Fruit fly (Drosophila melanogaster): Measurements from ENCODE around the gene mbc.

DNA sequence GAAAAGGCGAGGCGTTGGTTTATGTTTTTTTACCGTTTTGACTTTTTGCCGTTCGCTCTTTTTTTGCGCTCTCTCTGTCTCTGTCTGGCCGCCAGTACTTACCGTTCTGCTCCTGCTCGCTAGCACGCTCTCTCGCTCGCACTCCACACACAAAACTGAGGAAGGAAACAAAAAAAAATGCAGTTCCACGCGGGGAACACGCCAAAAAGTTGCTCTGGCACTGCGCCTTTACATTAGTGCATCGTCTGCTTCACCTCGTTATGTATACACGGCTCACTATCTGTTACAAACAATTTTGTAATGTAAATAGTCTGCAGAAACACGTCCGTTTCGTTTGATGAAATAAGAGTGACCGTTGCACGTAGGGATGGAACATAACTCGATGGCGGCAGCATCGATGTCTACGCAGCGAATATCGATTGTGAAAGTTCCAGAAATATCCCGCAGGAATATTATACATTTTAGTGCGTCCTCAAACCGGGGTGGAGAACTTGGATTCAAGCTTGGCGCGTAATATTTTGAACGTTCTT lies 37.4 kb downstream of the mbc start, which contains the start of the genes CG33111 and eIF4G2:
- TF ChIP-seq cnc (optimal IDR thresholded peaks at IDR 0.05) (no peak), ovo (GFP tag; optimal IDR thresholded peaks at IDR 0.05) (peak; percentile 56), CG12768 (GFP tag; optimal IDR thresholded peaks at IDR 0.05) (peak; percentile 47), tj (GFP tag; optimal IDR thresholded peaks at IDR 0.05) (peak; percentile 53), Mnt (GFP tag; optimal IDR thresholded peaks at IDR 0.05) (peak; percentile 67), CG33017 (tag; optimal IDR thresholded peaks at IDR 0.05) (no peak)
